Worm (Caenorhabditis elegans): Measurements from ENCODE around the gene nhr-42.

ce11 chrV:6979019-6979418 is 19.6 kb upstream of the nhr-42 start, which contains the start of gene sre-12:
- no peak for TF ChIP-seq W03F9.2 (tag; optimal IDR thresholded peaks at IDR 0.05)
- TF ChIP-seq him-1 (tag; optimal IDR thresholded peaks at IDR 0.05): no peak

Measured in whole organism, L4/young adult.